Worm (Caenorhabditis elegans): Measurements from ENCODE around the gene T05A8.1.

The T05A8.1 gene

DNA sequence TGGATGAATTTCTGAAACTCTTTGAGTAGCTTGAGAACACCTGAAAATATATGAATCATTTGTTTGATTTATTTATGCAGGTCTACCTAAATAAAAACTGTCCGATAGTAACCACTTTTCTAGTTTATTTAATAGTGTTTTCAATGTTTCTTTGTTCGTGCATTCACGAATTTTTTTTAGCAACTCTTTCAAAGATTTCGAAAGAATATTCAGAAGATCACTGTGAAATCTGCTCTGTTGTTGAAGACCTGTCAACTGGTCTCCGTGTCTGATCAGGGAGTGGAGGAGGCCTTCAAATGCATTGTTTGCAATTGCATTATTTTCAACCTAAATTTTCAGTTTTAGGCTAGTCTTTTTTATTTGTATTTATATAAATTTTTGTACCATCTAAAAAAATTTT, at the start of gene T05A8.1:
Gene T05A8.1 (minus strand): TSS at position 101 of the 400 bp plus-strand sequence.
- TF ChIP-seq C34F6.9 (tag; optimal IDR thresholded peaks at IDR 0.05) (no peak), R02D3.7 (tag; optimal IDR thresholded peaks at IDR 0.05) (no peak), ZK546.5 (tag; optimal IDR thresholded peaks at IDR 0.05) (no peak), mdl-1 (tag; optimal IDR thresholded peaks at IDR 0.05) (no peak), unc-39 (tag; optimal IDR thresholded peaks at IDR 0.05) (no peak), blmp-1 (tag; optimal IDR thresholded peaks at IDR 0.05; ENCODE audit: insufficient read depth) (no peak)

DNA sequence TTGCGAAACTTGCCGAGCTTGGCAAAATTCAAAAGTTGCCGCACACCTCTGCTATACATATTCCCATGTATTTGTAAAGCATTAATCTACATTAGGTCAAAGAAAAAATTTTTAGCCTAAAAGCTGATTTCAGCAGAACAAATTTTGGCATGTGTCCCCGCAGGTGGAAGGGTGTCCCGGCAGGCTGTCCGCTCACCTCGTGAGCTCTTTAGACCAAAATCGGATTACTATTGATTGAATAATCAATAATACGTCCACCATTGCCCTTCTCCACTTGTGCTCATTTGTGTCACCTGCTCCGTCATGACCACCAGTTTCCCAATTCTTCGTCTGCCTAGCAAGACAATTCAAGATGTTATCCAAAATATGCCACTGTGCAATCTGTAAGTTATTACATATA, 48.6 kb upstream of the T05A8.1 start, which contains the start of gene fbxb-107:
Gene fbxb-107 (plus strand): TSS at position 297 of the 400 bp plus-strand sequence.
- TF ChIP-seq ama-1 (optimal IDR thresholded peaks at IDR 0.05): no peak

DNA sequence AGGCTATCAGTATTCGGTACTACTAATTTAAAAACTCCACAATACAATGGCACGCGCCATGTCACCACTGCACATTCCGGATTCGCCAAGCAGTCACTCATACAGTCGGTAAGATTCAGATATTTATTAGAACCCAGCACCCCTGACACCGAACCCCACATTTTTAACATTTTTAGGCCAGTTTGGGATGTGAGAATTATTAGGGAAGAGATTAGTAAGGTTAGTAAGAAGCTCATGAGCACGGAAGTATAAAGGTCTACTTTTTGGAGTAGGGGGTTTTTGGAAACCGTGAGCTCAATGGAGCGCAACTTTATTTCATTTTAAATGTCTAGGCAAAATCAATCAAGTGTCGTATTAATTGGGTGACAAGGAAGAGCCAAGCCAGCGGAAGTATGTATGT, 48.1 kb upstream of the T05A8.1 start, which contains the start of gene F29A7.8:
Gene F29A7.8 (minus strand): TSS at position 101 of the 400 bp plus-strand sequence.
- no peak for TF ChIP-seq nhr-237 (tag; optimal IDR thresholded peaks at IDR 0.05)
- TF ChIP-seq R02D3.7 (tag; optimal IDR thresholded peaks at IDR 0.05): no peak
- no peak for TF ChIP-seq elt-3 (tag; optimal IDR thresholded peaks at IDR 0.05)
- TF ChIP-seq mab-5 (tag; optimal IDR thresholded peaks at IDR 0.05): no peak

DNA sequence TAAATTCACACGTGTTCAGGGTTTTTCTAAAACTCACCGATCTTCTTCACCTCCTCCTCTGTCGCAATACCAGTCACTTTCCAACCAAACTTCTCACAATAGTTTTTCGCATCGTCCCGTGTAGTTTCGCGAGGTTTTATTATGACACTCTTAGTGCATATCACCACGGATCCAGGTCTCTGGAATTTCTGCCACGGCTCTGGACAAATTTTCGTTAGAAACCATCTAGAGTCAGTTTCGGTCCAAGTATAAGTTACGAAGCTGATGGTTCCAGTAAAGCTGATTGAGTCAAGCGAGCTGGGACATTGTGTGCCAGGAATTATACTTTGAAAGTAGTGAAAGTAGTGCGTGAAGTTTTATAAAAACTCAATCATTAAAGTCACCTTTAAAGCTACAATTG, 46.5 kb upstream of the T05A8.1 start:
- no peak for TF ChIP-seq elt-1 (tag; optimal IDR thresholded peaks at IDR 0.05)
- TF ChIP-seq F13H6.1 (tag; optimal IDR thresholded peaks at IDR 0.05): no peak
- TF ChIP-seq zag-1 (tag; optimal IDR thresholded peaks at IDR 0.05): no peak
- no peak for TF ChIP-seq nhr-129 (tag; optimal IDR thresholded peaks at IDR 0.05)

DNA sequence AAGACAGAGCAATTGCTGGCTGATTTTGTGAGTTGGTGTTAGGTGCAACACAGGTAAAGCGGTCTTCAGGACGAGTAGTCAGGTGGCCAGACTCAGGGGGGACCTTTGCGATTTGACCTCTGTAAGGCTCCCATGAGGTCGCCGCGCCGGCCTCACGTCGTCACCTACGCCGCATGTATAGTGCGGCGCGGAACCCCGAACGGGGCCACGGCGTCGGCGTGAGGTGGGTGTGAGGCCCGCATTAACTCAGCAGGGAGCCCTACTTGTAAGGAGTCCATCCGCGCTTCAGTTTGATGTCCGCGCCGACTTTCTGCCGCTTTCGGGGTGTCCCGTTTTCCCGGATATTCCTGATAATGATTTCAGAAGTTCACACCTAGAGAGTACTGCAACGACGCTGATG, 44.8 kb upstream of the T05A8.1 start:
- TF ChIP-seq gmeb-1 (tag; optimal IDR thresholded peaks at IDR 0.05) (no peak), nhr-10 (tag; optimal IDR thresholded peaks at IDR 0.05) (no peak), aly-2 (tag; optimal IDR thresholded peaks at IDR 0.05) (no peak), sma-9 (GFP tag; optimal IDR thresholded peaks at IDR 0.05) (no peak), sma-9 (tag; optimal IDR thresholded peaks at IDR 0.05) (no peak), nhr-129 (tag; optimal IDR thresholded peaks at IDR 0.05) (no peak), nhr-23 (tag; optimal IDR thresholded peaks at IDR 0.05) (no peak), elt-1 (tag; optimal IDR thresholded peaks at IDR 0.05) (no peak), nhr-77 (tag; optimal IDR thresholded peaks at IDR 0.05) (no peak), ztf-4 (tag; optimal IDR thresholded peaks at IDR 0.05) (no peak), snpc-4 (tag; optimal IDR thresholded peaks at IDR 0.05) (no peak), ama-1 (optimal IDR thresholded peaks at IDR 0.05) (no peak), peb-1 (tag; optimal IDR thresholded peaks at IDR 0.05) (no peak), sem-4 (tag; optimal IDR thresholded peaks at IDR 0.05) (no peak), F13H6.1 (tag; optimal IDR thresholded peaks at IDR 0.05) (no peak)

DNA sequence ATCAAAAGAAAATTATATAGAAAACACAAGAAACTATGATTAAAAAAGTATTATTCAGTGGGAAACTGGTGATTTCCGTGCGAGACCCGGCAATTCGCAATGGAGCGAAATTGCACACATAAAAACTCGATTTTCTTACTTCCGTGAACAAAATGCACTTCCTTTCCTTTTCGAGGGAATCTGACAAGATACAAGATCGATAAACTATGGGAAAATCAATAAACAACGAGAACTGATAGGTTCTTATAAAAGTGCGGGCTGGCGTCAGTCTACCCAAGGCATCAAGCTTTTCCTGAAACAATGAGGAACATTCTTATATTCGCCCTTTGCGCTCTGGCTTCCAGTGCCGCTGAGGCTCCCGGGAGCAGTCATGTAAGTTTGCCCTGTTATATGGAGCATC, 43.2 kb upstream of the T05A8.1 start, which contains the start of gene F29A7.3:
Gene F29A7.3 (plus strand): TSS at position 301 of the 400 bp plus-strand sequence.
- TF ChIP-seq ztf-4 (tag; optimal IDR thresholded peaks at IDR 0.05): no peak
- no peak for TF ChIP-seq unc-55 (GFP tag; optimal IDR thresholded peaks at IDR 0.05)
- no peak for TF ChIP-seq unc-62 (GFP tag; optimal IDR thresholded peaks at IDR 0.05)
- TF ChIP-seq snpc-4 (tag; optimal IDR thresholded peaks at IDR 0.05): no peak

DNA sequence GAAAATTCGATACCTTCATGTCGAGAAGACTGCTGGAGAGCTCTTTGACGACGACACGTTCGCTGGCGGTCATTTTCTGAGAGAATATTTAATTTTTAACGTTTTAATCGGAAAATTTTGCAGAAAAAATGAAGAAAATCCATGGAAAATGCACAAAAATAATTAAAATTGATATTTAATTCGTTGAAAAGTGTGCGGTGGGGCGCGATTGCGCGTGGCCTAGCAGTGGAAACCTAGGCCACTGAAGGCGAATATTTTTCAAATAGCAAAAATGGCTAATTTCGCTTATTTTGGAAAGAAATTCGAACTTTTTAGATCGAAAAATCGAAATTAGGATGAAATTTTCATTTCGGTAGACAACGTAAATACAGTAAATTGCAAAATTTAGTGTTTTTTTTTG, 42.7 kb upstream of the T05A8.1 start, which contains the start of gene F29A7.6:
Gene F29A7.6 (minus strand): TSS at position 76 of the 400 bp plus-strand sequence.
- TF ChIP-seq sma-9 (GFP tag; optimal IDR thresholded peaks at IDR 0.05) (peak; percentile 66), sma-9 (tag; optimal IDR thresholded peaks at IDR 0.05) (no peak), nhr-77 (tag; optimal IDR thresholded peaks at IDR 0.05) (no peak), elt-3 (tag; optimal IDR thresholded peaks at IDR 0.05) (no peak), elt-1 (tag; optimal IDR thresholded peaks at IDR 0.05) (no peak), ztf-4 (tag; optimal IDR thresholded peaks at IDR 0.05) (no peak), gmeb-1 (tag; optimal IDR thresholded peaks at IDR 0.05) (peak; percentile 65), nhr-129 (tag; optimal IDR thresholded peaks at IDR 0.05) (peak; percentile 1), crh-2 (tag; optimal IDR thresholded peaks at IDR 0.05) (peak; percentile 32), unc-55 (GFP tag; optimal IDR thresholded peaks at IDR 0.05) (peak; percentile 57), C34F6.9 (tag; optimal IDR thresholded peaks at IDR 0.05) (peak; percentile 79), mab-5 (tag; optimal IDR thresholded peaks at IDR 0.05) (peak; percentile 3), lsy-2 (tag; optimal IDR thresholded peaks at IDR 0.05) (peak in 1 of 2 experiments; percentile 49), sma-3 (GFP tag; optimal IDR thresholded peaks at IDR 0.05) (peak; percentile 66), F13H6.1 (tag; optimal IDR thresholded peaks at IDR 0.05) (peak; percentile 67)

All from whole organism, L2 larva.